Fruit fly (Drosophila melanogaster) Kc167 (cell line): ENCODE data around the gene CG31211.

Experiments used
- Myc ChIP-seq: fragments of >200 bp; optimal IDR thresholded peaks from 2 replicates; lab custom pipeline; 2017; ENCODE audit warnings: missing external identifiers
- Sin3A ChIP-seq: fragments of >200 bp; optimal IDR thresholded peaks from 2 replicates; lab custom pipeline; 2018; ENCODE audit warnings: missing external identifiers
- psq ChIP-seq: fragments of >200 bp; optimal IDR thresholded peaks from 2 replicates; lab custom pipeline; 2017; ENCODE audit warnings: missing external identifiers
- ttk ChIP-seq: sonication (Bioruptor generic); optimal IDR thresholded peaks from 2 replicates; lab custom pipeline; 2017; ENCODE audit warnings: missing external identifiers

DNA sequence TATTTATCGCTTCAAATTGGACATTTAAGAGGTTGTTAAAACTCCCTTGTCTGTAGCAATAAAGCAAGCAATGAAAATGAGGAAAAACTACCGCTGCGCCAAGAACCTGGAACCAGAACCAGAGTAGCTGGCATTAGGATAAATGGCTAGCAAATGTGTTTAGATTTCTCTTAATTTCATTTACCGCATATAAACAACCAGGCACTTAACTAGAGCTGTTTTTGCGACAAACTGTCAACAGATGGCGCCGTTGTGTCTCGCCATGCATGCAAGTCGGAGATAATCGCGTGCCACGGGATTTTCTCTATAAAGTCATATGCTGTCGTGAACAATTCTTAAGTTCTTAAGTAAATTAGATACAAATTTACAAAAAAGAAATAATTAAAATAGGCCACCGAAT is 15.6 kb upstream of the CG31211 start:
- TF ChIP-seq Myc (lab: Kevin White, UChicago), result no peak
- TF ChIP-seq ttk, result no peak
- TF ChIP-seq Sin3A (lab: Kevin White, UChicago), result no peak
- no peak for TF ChIP-seq psq (lab: Kevin White, UChicago)
